Fruit fly (Drosophila melanogaster) whole organism, larva: ENCODE data around the gene Peritrophin-15b.

Experiments used
- noc ChIP-seq: fragments of 200-800 bp; sonication (Bioruptor generic); optimal IDR thresholded peaks from 3 replicates; lab custom pipeline; 2019; ENCODE audit warnings: missing biosample characterization, mild to moderate bottlenecking, missing genetic modification characterization, moderate library complexity

Peritrophin-15b gene

dm6 chr2L:8394840-8395239 lies at the start of gene Peritrophin-15b:
Peritrophin-15b (minus strand) TSS chr2L:8394940.
- TF ChIP-seq noc (tag; lab: Kevin White, UChicago): no peak

DNA sequence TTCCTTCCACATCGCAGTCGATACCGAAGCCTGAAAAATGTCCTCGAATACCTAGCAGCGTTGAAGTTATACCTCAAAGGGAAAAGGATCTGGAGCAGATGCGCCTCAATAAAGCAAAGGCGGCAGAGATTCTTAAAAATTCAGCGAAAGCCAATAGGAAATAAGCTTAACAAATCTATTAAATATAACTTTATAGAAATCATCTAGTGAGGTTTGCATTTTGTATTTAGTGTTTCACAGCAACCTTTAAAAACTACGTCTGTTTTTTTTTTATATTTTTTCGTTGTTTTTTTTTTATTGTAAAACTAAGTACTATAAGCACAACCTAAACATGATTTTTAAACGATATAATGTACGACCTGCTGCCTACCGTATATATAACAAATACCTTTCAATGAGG lies 47.4 kb upstream of the Peritrophin-15b start, which contains the start of gene CG31897:
CG31897 (plus strand) TSS at position 301 of the 400 bp plus-strand sequence.
- TF ChIP-seq noc (tag; lab: Kevin White, UChicago): no peak

DNA sequence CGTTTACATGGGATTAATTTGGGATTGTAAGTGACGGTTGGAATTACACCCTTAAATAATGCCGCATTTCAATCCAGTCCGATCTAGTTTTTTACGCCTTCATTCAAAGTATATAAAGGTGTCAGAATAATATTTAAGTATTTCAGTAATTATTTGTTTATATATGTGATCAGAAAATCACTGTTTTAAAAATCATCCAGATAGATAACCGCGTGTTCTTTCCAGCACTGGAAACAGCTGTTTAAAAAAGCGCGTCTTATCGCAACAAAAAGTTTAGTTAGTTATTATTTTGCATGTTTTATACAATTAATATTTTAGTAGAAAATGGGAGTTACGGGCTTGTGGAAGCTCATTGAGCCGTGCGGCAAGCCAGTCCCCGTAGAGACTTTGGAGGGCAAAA lies 43.3 kb upstream of the Peritrophin-15b start, which contains the start of gene mus201:
mus201 (plus strand) TSS at position 118 of the 400 bp plus-strand sequence.
- no peak for TF ChIP-seq noc (tag; lab: Kevin White, UChicago)

- no peak for TF ChIP-seq noc (tag; lab: Kevin White, UChicago)
Observed at dm6 chr2L:8437176-8437575, 42.4 kb upstream of the Peritrophin-15b start, which contains the start of the genes D12 and Chrac-14. D12 (minus strand) TSS chr2L:8437365. Chrac-14 (plus strand) TSS chr2L:8437405.

- TF ChIP-seq noc (tag; lab: Kevin White, UChicago): no peak
Observed at dm6 chr2L:8433512-8433911, 38.8 kb upstream of the Peritrophin-15b start, which contains the start of gene grk. grk (minus strand) TSS chr2L:8433598.

- no peak for TF ChIP-seq noc (tag; lab: Kevin White, UChicago)
Observed at dm6 chr2L:8432130-8432529, 37.4 kb upstream of the Peritrophin-15b start.

- TF ChIP-seq noc (tag; lab: Kevin White, UChicago): no peak
Observed at dm6 chr2L:8426801-8427200, 32.1 kb upstream of the Peritrophin-15b start.

- no peak for TF ChIP-seq noc (tag; lab: Kevin White, UChicago)
Observed at dm6 chr2L:8425962-8426759, 31.4 kb upstream of the Peritrophin-15b start.

DNA sequence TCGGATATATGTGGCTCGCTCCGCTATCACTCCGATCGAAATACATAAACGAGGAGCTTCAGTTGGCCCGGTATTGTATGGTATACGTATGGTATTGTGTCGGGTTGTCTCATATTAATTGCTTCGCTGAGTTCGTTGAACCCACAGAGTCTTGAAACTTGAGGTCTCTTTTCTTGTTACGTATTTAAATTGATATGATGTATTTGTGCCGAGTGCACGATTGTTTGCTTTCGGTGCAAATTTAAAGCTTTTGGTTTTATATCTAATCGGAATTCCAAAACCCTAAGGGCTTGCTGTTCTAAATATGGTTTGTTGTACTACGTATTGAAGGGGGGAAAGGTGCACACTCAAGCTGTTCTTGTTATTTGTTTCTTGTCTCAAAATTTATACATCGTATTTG lies 30.5 kb upstream of the Peritrophin-15b start:
- no peak for TF ChIP-seq noc (tag; lab: Kevin White, UChicago)

- TF ChIP-seq noc (tag; lab: Kevin White, UChicago): no peak
Observed at dm6 chr2L:8424662-8425208, 30.0 kb upstream of the Peritrophin-15b start.

dm6 chr2L:8424090-8424470 lies 29.3 kb upstream of the Peritrophin-15b start:
- no peak for TF ChIP-seq noc (tag; lab: Kevin White, UChicago)

DNA sequence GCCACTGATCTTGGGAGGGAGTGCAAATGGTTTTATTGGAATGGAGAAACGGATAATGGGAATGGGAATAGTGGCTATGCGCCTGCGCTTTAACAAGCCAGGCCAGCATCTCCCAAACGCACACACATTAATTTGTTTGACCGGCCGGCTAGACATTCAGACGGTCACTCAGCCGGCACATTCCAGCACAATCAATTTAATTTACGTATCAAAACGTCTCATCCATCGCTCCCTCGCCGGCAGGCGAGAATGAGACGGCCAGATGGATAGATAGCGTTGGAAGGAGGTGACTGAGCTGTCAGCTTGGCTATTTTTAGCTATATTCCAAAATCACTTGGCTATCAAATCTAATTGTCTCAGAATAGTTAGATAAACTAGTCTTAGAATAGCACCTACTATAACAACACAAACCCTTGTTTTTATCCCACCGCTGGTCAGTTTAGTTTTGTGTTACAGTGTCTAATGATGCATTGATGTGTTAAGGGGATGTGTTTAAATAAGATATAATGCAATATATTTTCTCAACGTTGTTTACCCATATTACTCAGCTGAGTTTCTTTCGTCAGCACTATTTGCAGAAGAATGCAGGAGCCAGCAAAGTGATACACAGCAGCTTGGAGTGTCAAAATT lies 28.8 kb upstream of the Peritrophin-15b start:
- no peak for TF ChIP-seq noc (tag; lab: Kevin White, UChicago)

DNA sequence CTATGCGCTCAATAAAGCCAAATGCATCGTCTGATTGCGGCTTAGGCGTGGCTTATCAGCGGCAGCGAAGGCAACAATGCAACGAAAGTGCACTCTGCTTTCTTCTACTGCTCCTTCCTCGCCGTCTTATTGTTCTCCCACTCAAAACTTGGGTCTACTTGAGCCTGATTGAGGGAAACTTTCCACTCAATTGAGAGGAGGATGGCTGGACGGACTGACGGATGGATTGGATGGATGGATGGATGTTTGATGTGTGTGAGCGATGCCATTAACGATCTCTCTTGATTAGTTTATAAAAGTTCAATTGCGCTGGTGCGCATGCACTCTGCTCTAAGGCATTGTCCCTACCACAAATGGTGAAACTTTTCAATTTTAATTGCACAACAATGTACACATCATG lies 28.3 kb upstream of the Peritrophin-15b start:
- TF ChIP-seq noc (tag; lab: Kevin White, UChicago): no peak

DNA sequence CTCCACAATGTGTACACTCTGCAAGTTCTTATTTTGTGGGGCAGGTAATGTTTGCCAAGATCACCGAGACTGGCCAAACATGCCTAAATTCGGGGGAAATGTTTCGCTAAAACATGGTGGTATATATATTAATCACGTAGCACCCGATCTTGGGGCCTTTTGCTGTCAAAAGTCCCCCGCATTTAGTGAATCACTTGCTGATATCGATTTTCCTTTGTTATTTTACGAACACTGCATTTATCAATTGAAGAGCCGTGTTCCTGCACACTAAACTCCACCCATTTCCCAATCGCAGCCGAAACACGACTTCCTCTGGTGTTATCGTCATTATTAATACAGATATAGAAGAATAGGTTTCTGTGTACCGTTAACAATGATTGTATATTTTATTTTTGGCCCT lies 27.0 kb upstream of the Peritrophin-15b start:
- no peak for TF ChIP-seq noc (tag; lab: Kevin White, UChicago)

DNA sequence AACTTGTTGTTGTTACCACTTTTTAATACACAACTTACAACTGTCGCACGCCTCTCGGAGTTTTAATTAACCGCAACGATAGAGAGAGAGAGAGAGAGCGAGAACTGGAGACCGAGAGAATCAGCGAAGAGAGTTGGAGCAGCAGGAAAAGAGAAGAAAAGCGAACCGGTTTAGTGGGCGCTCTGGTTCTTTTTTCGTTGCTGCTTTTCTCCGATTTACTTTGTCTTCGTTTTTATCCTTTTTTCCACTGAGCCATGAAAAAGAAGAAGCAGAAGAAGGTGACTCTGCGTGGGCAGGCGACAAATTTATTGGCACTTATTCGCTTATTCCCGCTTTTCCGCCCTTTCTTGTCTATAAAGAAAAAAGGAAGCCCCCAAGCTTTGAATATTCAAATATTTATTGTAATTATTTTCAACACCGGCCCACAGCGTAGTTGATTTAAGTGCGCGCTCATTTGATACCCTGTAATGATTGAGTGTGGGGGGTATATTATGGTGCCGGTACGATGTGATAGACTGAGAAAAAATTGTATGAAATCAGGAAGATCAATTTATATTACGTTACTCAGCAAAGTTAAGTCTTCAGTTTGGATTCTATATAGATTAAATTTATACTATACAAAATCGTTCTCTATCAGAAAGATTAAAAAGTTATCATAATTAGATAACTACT lies 25.7 kb upstream of the Peritrophin-15b start:
- TF ChIP-seq noc (tag; lab: Kevin White, UChicago): no peak
